Fruit fly (Drosophila melanogaster) whole organism, embryonic: Measurements from ENCODE around the gene CG14234.

Experiments used
- Abd-B ChIP-seq: fragments of 200-800 bp; sonication (Bioruptor generic); optimal IDR thresholded peaks from 2 replicates; lab custom pipeline; 2018; ENCODE audit warnings: missing biosample characterization, mild to moderate bottlenecking, missing genetic modification characterization, moderate library complexity
- Atf3 ChIP-seq: fragments of 200-800 bp; sonication (Bioruptor generic); optimal IDR thresholded peaks from 3 replicates; lab custom pipeline; 2016; ENCODE audit warnings: missing biosample characterization, missing genetic modification characterization
- CG10209 ChIP-seq: fragments of 200-800 bp; sonication (Bioruptor generic); optimal IDR thresholded peaks from 3 replicates; lab custom pipeline; 2017; ENCODE audit warnings: missing biosample characterization, mild to moderate bottlenecking, missing genetic modification characterization, missing genetic modification reagents
- CG11398 ChIP-seq: fragments of 200-800 bp; sonication (Bioruptor generic); optimal IDR thresholded peaks from 2 replicates; lab custom pipeline; 2016; ENCODE audit warnings: missing biosample characterization, missing genetic modification characterization
- CG12391 ChIP-seq: fragments of 200-800 bp; sonication (Bioruptor generic); optimal IDR thresholded peaks from 3 replicates; lab custom pipeline; 2018; ENCODE audit warnings: missing biosample characterization, mild to moderate bottlenecking, missing genetic modification characterization, moderate library complexity
- CG12659 ChIP-seq: fragments of 200-800 bp; sonication (Bioruptor generic); optimal IDR thresholded peaks from 3 replicates; lab custom pipeline; 2017; ENCODE audit warnings: mild to moderate bottlenecking, missing biosample characterization, missing genetic modification reagents, missing genetic modification characterization
- CG13287 ChIP-seq: fragments of 200-800 bp; sonication (Bioruptor generic); IDR thresholded peaks from 2 replicates; pipeline ENCODE4 v1.3.6; 2022; ENCODE audit warnings: missing biosample characterization, missing genetic modification characterization; ENCODE audit not compliant: partially characterized antibody
- CG13624 ChIP-seq: fragments of 200-800 bp; sonication (Bioruptor generic); optimal IDR thresholded peaks from 2 replicates; lab custom pipeline; 2016; ENCODE audit warnings: missing biosample characterization, missing genetic modification characterization
- CG15696 ChIP-seq: fragments of 200-800 bp; sonication (Bioruptor generic); optimal IDR thresholded peaks from 2 replicates; lab custom pipeline; 2019; ENCODE audit warnings: missing biosample characterization, mild to moderate bottlenecking, missing genetic modification characterization, moderate library complexity
- CG1603 ChIP-seq: fragments of 200-800 bp; sonication (Bioruptor generic); optimal IDR thresholded peaks from 2 replicates; lab custom pipeline; 2019; ENCODE audit warnings: missing biosample characterization, mild to moderate bottlenecking, missing genetic modification characterization, moderate library complexity
- CG17829 ChIP-seq: fragments of 200-800 bp; optimal IDR thresholded peaks from 2 replicates; lab custom pipeline; 2019; ENCODE audit warnings: missing biosample characterization, mild to moderate bottlenecking, missing genetic modification characterization, moderate library complexity
- CG18599 ChIP-seq: fragments of 200-800 bp; sonication (Bioruptor generic); optimal IDR thresholded peaks from 3 replicates; lab custom pipeline; 2017; ENCODE audit warnings: missing biosample characterization, missing genetic modification characterization, mild to moderate bottlenecking, moderate library complexity, missing genetic modification reagents
- CG18619 ChIP-seq: fragments of 200-800 bp; sonication (Bioruptor generic); optimal IDR thresholded peaks from 3 replicates; lab custom pipeline; 2017; ENCODE audit warnings: missing biosample characterization, mild to moderate bottlenecking, missing genetic modification characterization
- CG30431 ChIP-seq: fragments of 200-800 bp; sonication (Bioruptor generic); optimal IDR thresholded peaks from 2 replicates; lab custom pipeline; 2017; ENCODE audit warnings: missing biosample characterization, missing genetic modification characterization
- CG34224 ChIP-seq: fragments of 200-800 bp; sonication (Bioruptor generic); IDR thresholded peaks from 3 replicates; pipeline ENCODE4 v1.3.6; 2022; ENCODE audit warnings: missing biosample characterization, missing genetic modification characterization; ENCODE audit not compliant: partially characterized antibody
- CG34422 ChIP-seq: fragments of 200-800 bp; sonication (Bioruptor generic); IDR thresholded peaks from 3 replicates; pipeline ENCODE4 v1.3.6; 2022; ENCODE audit warnings: missing biosample characterization, missing genetic modification characterization
- CG4424 ChIP-seq: fragments of 200-800 bp; sonication (Bioruptor generic); optimal IDR thresholded peaks from 3 replicates; lab custom pipeline; 2016; ENCODE audit warnings: missing biosample characterization, missing genetic modification characterization
- CG6791 ChIP-seq: fragments of 200-800 bp; sonication (Bioruptor generic); IDR thresholded peaks from 3 replicates; pipeline ENCODE4 v1.3.6; 2022; ENCODE audit warnings: missing biosample characterization, missing genetic modification characterization; ENCODE audit not compliant: partially characterized antibody
- CG9797 ChIP-seq: fragments of 200-800 bp; sonication (Bioruptor generic); optimal IDR thresholded peaks from 3 replicates; lab custom pipeline; 2018; ENCODE audit warnings: missing biosample characterization, mild to moderate bottlenecking, missing genetic modification characterization
- Camta ChIP-seq: fragments of 200-800 bp; sonication (Bioruptor generic); optimal IDR thresholded peaks from 2 replicates; lab custom pipeline; 2016; ENCODE audit warnings: missing biosample characterization, missing genetic modification characterization
- CoRest ChIP-seq: fragments of 200-800 bp; sonication (Bioruptor generic); optimal IDR thresholded peaks from 3 replicates; lab custom pipeline; 2018; ENCODE audit warnings: missing biosample characterization, mild to moderate bottlenecking, missing genetic modification characterization, moderate library complexity
- D19B ChIP-seq: fragments of 200-800 bp; sonication (Bioruptor generic); optimal IDR thresholded peaks from 2 replicates; lab custom pipeline; 2017; ENCODE audit warnings: missing biosample characterization, mild to moderate bottlenecking, missing genetic modification characterization
- Doc3 ChIP-seq: fragments of 200-800 bp; sonication (Bioruptor generic); IDR thresholded peaks from 3 replicates; pipeline ENCODE4 v1.3.6; 2022; ENCODE audit warnings: missing biosample characterization, missing genetic modification characterization; ENCODE audit not compliant: partially characterized antibody
- Dp ChIP-seq: fragments of 200-800 bp; sonication (Bioruptor generic); optimal IDR thresholded peaks from 2 replicates; lab custom pipeline; 2018; ENCODE audit warnings: missing biosample characterization, mild to moderate bottlenecking, missing genetic modification characterization, moderate library complexity
- HLH54F ChIP-seq: fragments of 200-800 bp; sonication (Bioruptor generic); optimal IDR thresholded peaks from 3 replicates; lab custom pipeline; 2016; ENCODE audit warnings: missing biosample characterization, missing genetic modification characterization
- HmgZ ChIP-seq: fragments of 200-800 bp; sonication (Bioruptor generic); optimal IDR thresholded peaks from 2 replicates; lab custom pipeline; 2018; ENCODE audit warnings: missing biosample characterization, mild to moderate bottlenecking, missing genetic modification characterization
- Nf-YB ChIP-seq: fragments of 200-800 bp; sonication (Bioruptor generic); optimal IDR thresholded peaks from 3 replicates; lab custom pipeline; 2019; ENCODE audit warnings: missing biosample characterization, mild to moderate bottlenecking, missing genetic modification characterization, moderate library complexity
- Six4 ChIP-seq: fragments of 200-800 bp; sonication (Bioruptor generic); optimal IDR thresholded peaks from 2 replicates; lab custom pipeline; 2016; ENCODE audit warnings: missing biosample characterization, missing genetic modification characterization
- Taf1 ChIP-seq: fragments of 200-800 bp; sonication (Bioruptor generic); IDR thresholded peaks from 2 replicates; pipeline ENCODE4 v1.3.6; 2022; ENCODE audit warnings: missing biosample characterization, missing genetic modification characterization
- Trl ChIP-seq, 3 experiments: fragments of >200 bp in 2 of 3; fragments of 200-800 bp in 1 of 3; sonication (Bioruptor generic) in 1 of 3; optimal IDR thresholded peaks; 2 replicates in 1 of 3; 3 replicates in 2 of 3; lab custom pipeline; 2016 to 2017; ENCODE audit warnings: missing biosample characterization in 1 of 3, missing genetic modification characterization in 1 of 3
- ase ChIP-seq: fragments of 200-800 bp; sonication (Bioruptor generic); IDR thresholded peaks from 3 replicates; pipeline ENCODE4 v1.3.6; 2022; ENCODE audit warnings: missing biosample characterization, missing genetic modification characterization
- btn ChIP-seq: fragments of 200-800 bp; sonication (Bioruptor generic); optimal IDR thresholded peaks from 2 replicates; lab custom pipeline; 2016; ENCODE audit warnings: missing biosample characterization, missing genetic modification characterization
- caup ChIP-seq: fragments of 200-800 bp; sonication (Bioruptor generic); optimal IDR thresholded peaks from 3 replicates; lab custom pipeline; 2017; ENCODE audit warnings: missing biosample characterization, mild to moderate bottlenecking, missing genetic modification characterization, moderate library complexity; ENCODE audit not compliant: severe bottlenecking
- cg ChIP-seq: fragments of 200-800 bp; sonication (Bioruptor generic); optimal IDR thresholded peaks from 3 replicates; lab custom pipeline; 2019; ENCODE audit warnings: missing biosample characterization, mild to moderate bottlenecking, missing genetic modification characterization, moderate library complexity
- chm ChIP-seq: fragments of 200-800 bp; sonication (Bioruptor generic); IDR thresholded peaks from 2 replicates; pipeline ENCODE4 v1.3.6; 2022; ENCODE audit warnings: missing biosample characterization, missing genetic modification characterization
- ci ChIP-seq: fragments of 200-800 bp; sonication (Bioruptor generic); IDR thresholded peaks from 3 replicates; pipeline ENCODE4 v1.3.6; 2022; ENCODE audit warnings: missing biosample characterization, missing genetic modification characterization
- danr ChIP-seq: fragments of 200-800 bp; sonication (Bioruptor generic); IDR thresholded peaks from 2 replicates; pipeline ENCODE4 v1.3.6; 2022; ENCODE audit warnings: missing biosample characterization, missing genetic modification characterization
- exex ChIP-seq: fragments of 200-800 bp; sonication (Bioruptor generic); optimal IDR thresholded peaks from 4 replicates; lab custom pipeline; 2018; ENCODE audit warnings: missing biosample characterization, mild to moderate bottlenecking, missing genetic modification characterization, moderate library complexity
- gcm ChIP-seq: fragments of 200-800 bp; sonication (Bioruptor generic); optimal IDR thresholded peaks from 2 replicates; lab custom pipeline; 2019; ENCODE audit warnings: missing biosample characterization, mild to moderate bottlenecking, missing genetic modification characterization, moderate library complexity
- gcm2 ChIP-seq: fragments of 200-800 bp; sonication (Bioruptor generic); optimal IDR thresholded peaks from 2 replicates; lab custom pipeline; 2016; ENCODE audit warnings: missing biosample characterization, missing genetic modification characterization
- gem ChIP-seq: fragments of 200-800 bp; sonication (Bioruptor generic); optimal IDR thresholded peaks from 2 replicates; lab custom pipeline; 2019; ENCODE audit warnings: missing biosample characterization, mild to moderate bottlenecking, missing genetic modification characterization, moderate library complexity
- hb ChIP-seq: fragments of 200-800 bp; sonication (Bioruptor generic); IDR thresholded peaks from 3 replicates; pipeline ENCODE4 v1.3.6; 2022; ENCODE audit warnings: missing biosample characterization, missing genetic modification characterization; ENCODE audit not compliant: partially characterized antibody
- klu ChIP-seq: fragments of 200-800 bp; sonication (Bioruptor generic); IDR thresholded peaks from 2 replicates; pipeline ENCODE4 v1.3.6; 2022; ENCODE audit warnings: missing biosample characterization, missing genetic modification characterization
- nom ChIP-seq: fragments of 200-800 bp; sonication (Bioruptor generic); optimal IDR thresholded peaks from 2 replicates; lab custom pipeline; 2017; ENCODE audit warnings: missing biosample characterization, missing genetic modification characterization, mild to moderate bottlenecking, moderate library complexity, missing genetic modification reagents
- prd ChIP-seq, 3 experiments: fragments of >200 bp in 2 of 3; fragments of 200-800 bp in 1 of 3; sonication (Bioruptor generic) in 1 of 3; optimal IDR thresholded peaks in 2 of 3; IDR thresholded peaks in 1 of 3; 2 replicates in 2 of 3; 3 replicates in 1 of 3; pipeline versions ENCODE4 v1.3.6 to Lab custom; 2017 to 2022; ENCODE audit warnings: missing biosample characterization in 1 of 3, missing genetic modification characterization in 1 of 3
- sug ChIP-seq: fragments of 200-800 bp; optimal IDR thresholded peaks from 2 replicates; lab custom pipeline; 2019; ENCODE audit warnings: missing biosample characterization, mild to moderate bottlenecking, missing genetic modification characterization, moderate library complexity
- trh ChIP-seq: fragments of 200-800 bp; sonication (Bioruptor generic); optimal IDR thresholded peaks from 2 replicates; lab custom pipeline; 2016; ENCODE audit warnings: missing biosample characterization, missing genetic modification characterization
- wdn ChIP-seq: fragments of 200-800 bp; sonication (Bioruptor generic); IDR thresholded peaks from 2 replicates; pipeline ENCODE4 v1.3.6; 2022; ENCODE audit warnings: missing biosample characterization, missing genetic modification characterization
- zen2 ChIP-seq: fragments of 200-800 bp; sonication (Bioruptor generic); IDR thresholded peaks from 3 replicates; pipeline ENCODE4 v1.3.6; 2022; ENCODE audit warnings: missing biosample characterization, missing genetic modification characterization; ENCODE audit not compliant: partially characterized antibody

The CG14234 gene

dm6 chrX:19696845-19697244 lies 38.5 kb upstream of the CG14234 start, which contains the start of gene Cdc42 (continued):
- TF ChIP-seq D19B (no peak), btn (GFP tag; lab: Kevin White, UChicago) (no peak), Camta (GFP tag; lab: Kevin White, UChicago) (no peak), CG17829 (tag; lab: Kevin White, UChicago) (no peak), CG12391 (tag; lab: Kevin White, UChicago) (peak; percentile 5), hb (GFP tag; lab: Robert Waterston, UW) (no peak), Atf3 (GFP tag; lab: Kevin White, UChicago) (no peak), CG15696 (tag; lab: Kevin White, UChicago) (no peak), Dp (GFP tag; lab: Kevin White, UChicago) (peak; percentile 4), caup (no peak), Doc3 (no peak), danr (GFP tag; lab: Robert Waterston, UW) (no peak), CG4424 (GFP tag; lab: Kevin White, UChicago) (no peak), CG34224 (GFP tag; lab: Robert Waterston, UW) (no peak), klu (GFP tag; lab: Robert Waterston, UW) (no peak), prd (optimal IDR thresholded peaks at IDR 0.05; lab: Kevin White, UChicago) (no peak), prd (GFP tag; IDR thresholded peaks at IDR 0.05; lab: Robert Waterston, UW) (no peak), ase (no peak), HLH54F (GFP tag; lab: Kevin White, UChicago) (no peak), gem (tag; lab: Kevin White, UChicago) (no peak), exex (tag; lab: Kevin White, UChicago) (no peak), sug (no peak), CG9797 (peak; percentile 20), Trl (optimal IDR thresholded peaks at IDR 0.05; lab: Kevin White, UChicago) (peak in 1 of 2 experiments; percentile 35), Trl (GFP tag; optimal IDR thresholded peaks at IDR 0.05; lab: Kevin White, UChicago) (no peak), CG34422 (GFP tag; lab: Robert Waterston, UW) (0 out of 3 replicates have a peak, but pooled peaks have one; percentile 31), trh (GFP tag; lab: Kevin White, UChicago) (no peak), nom (GFP tag; lab: Kevin White, UChicago) (no peak), HmgZ (tag; lab: Kevin White, UChicago) (no peak), CG18619 (GFP tag; lab: Kevin White, UChicago) (no peak), CG18599 (GFP tag; lab: Kevin White, UChicago) (no peak), CG6791 (peak; percentile 42; the same call in 2 of the 3 replicates), zen2 (no peak), gcm (GFP tag; lab: Kevin White, UChicago) (no peak), CG11398 (GFP tag; lab: Kevin White, UChicago) (no peak), CG10209 (GFP tag; lab: Kevin White, UChicago) (no peak), wdn (GFP tag; lab: Robert Waterston, UW) (no peak), CG13287 (GFP tag; lab: Robert Waterston, UW) (peak; percentile 24; the same call in 1 of the 2 replicates), CG1603 (tag; lab: Kevin White, UChicago) (peak; percentile 57), gcm2 (GFP tag; lab: Kevin White, UChicago) (no peak), CG13624 (GFP tag; lab: Kevin White, UChicago) (no peak), CG30431 (no peak), Taf1 (no peak), Nf-YB (GFP tag; lab: Kevin White, UChicago) (no peak), Abd-B (GFP tag; lab: Kevin White, UChicago) (no peak), chm (no peak), CoRest (no peak), CG12659 (peak; percentile 29), cg (GFP tag; lab: Kevin White, UChicago) (no peak), Six4 (GFP tag; lab: Kevin White, UChicago) (no peak), ci (GFP tag; lab: Robert Waterston, UW) (peak; percentile 30; the same call in 1 of the 3 replicates)
